Worm (Caenorhabditis elegans) whole organism, midembryonic: Measurements from ENCODE around the gene R05H10.3.
A peak's percentile ranks its signal among the peaks of the same experiment; 100 is the strongest.

ENCODE experiments used
- T22C8.4 ChIP-seq: fragments of 200-800 bp; sonication (Bioruptor generic); IDR thresholded peaks from 2 replicates; pipeline ENCODE4 v1.3.6; 2022; ENCODE audit warnings: missing genetic modification characterization, missing compliant biosample characterization
- cog-1 ChIP-seq: sonication (generic microtip); optimal IDR thresholded peaks from 2 replicates; lab custom pipeline; 2016; ENCODE audit warnings: missing genetic modification characterization, missing compliant biosample characterization
- flt-1 ChIP-seq: fragments of 200-800 bp; sonication (Bioruptor generic); IDR thresholded peaks from 2 replicates; pipeline ENCODE4 v1.3.6; 2022; ENCODE audit warnings: missing genetic modification characterization, missing compliant biosample characterization
- med-1 ChIP-seq: sonication (generic microtip); optimal IDR thresholded peaks from 2 replicates; lab custom pipeline; 2017; ENCODE audit warnings: missing genetic modification characterization, mild to moderate bottlenecking, missing compliant biosample characterization, antibody characterized with exemption, missing genetic modification reagents; ENCODE audit not compliant: insufficient read depth
- tab-1 ChIP-seq: fragments of 200-800 bp; sonication (Bioruptor generic); IDR thresholded peaks from 2 replicates; pipeline ENCODE4 v1.3.6; 2022; ENCODE audit warnings: missing genetic modification characterization, missing compliant biosample characterization
- ztf-23 ChIP-seq: fragments of 200-800 bp; sonication (Bioruptor generic); IDR thresholded peaks from 2 replicates; pipeline ENCODE4 v1.3.6; 2022; ENCODE audit warnings: missing genetic modification reagents, missing genetic modification characterization, missing compliant biosample characterization
- ztf-29 ChIP-seq: fragments of 200-800 bp; sonication (Bioruptor generic); IDR thresholded peaks from 2 replicates; pipeline ENCODE4 v1.3.6; 2022; ENCODE audit warnings: missing genetic modification reagents, missing genetic modification characterization, missing compliant biosample characterization

ce11 chrII:14822419-14822818 lies 47.3 kb upstream of the R05H10.3 start:
- TF ChIP-seq ztf-29 (GFP tag; lab: Robert Waterston, UW) (no peak), flt-1 (GFP tag; lab: Robert Waterston, UW) (no peak), T22C8.4 (GFP tag; lab: Robert Waterston, UW) (no peak), med-1 (GFP tag; lab: Kevin White, UChicago) (no peak), ztf-23 (GFP tag; lab: Robert Waterston, UW) (no peak), cog-1 (tag; lab: Kevin White, UChicago) (peak; percentile 70), tab-1 (GFP tag; lab: Robert Waterston, UW) (no peak)
